Fruit fly (Drosophila melanogaster) whole organism, embryonic: ENCODE data around the gene VhaAC39-1.

ENCODE experiments used
- Atf6 ChIP-seq: fragments of 200-800 bp; sonication (Bioruptor generic); IDR thresholded peaks from 2 replicates; pipeline ENCODE4 v1.3.6; 2022; ENCODE audit warnings: missing biosample characterization, missing genetic modification characterization
- CG1024 ChIP-seq: fragments of 200-800 bp; sonication (Bioruptor generic); IDR thresholded peaks from 2 replicates; pipeline ENCODE4 v1.3.6; 2022; ENCODE audit warnings: missing biosample characterization, missing genetic modification characterization
- CG10431 ChIP-seq: fragments of 200-800 bp; sonication (Bioruptor generic); optimal IDR thresholded peaks from 3 replicates; lab custom pipeline; 2018; ENCODE audit warnings: missing biosample characterization, mild to moderate bottlenecking, missing genetic modification characterization
- CG10543 ChIP-seq: fragments of 200-800 bp; sonication (Bioruptor generic); optimal IDR thresholded peaks from 3 replicates; lab custom pipeline; 2017; ENCODE audit warnings: missing biosample characterization, mild to moderate bottlenecking, missing genetic modification characterization, moderate library complexity
- CG12659 ChIP-seq: fragments of 200-800 bp; sonication (Bioruptor generic); optimal IDR thresholded peaks from 3 replicates; lab custom pipeline; 2017; ENCODE audit warnings: mild to moderate bottlenecking, missing biosample characterization, missing genetic modification reagents, missing genetic modification characterization
- CG12769 ChIP-seq: fragments of 200-800 bp; sonication (Bioruptor generic); optimal IDR thresholded peaks from 2 replicates; lab custom pipeline; 2019; ENCODE audit warnings: missing biosample characterization, mild to moderate bottlenecking, missing genetic modification characterization, moderate library complexity
- CG13775 ChIP-seq: fragments of 200-800 bp; sonication (Bioruptor generic); optimal IDR thresholded peaks from 3 replicates; lab custom pipeline; 2017; ENCODE audit warnings: missing biosample characterization, mild to moderate bottlenecking, missing genetic modification characterization
- CG14050 ChIP-seq: fragments of 200-800 bp; sonication (Bioruptor generic); IDR thresholded peaks from 3 replicates; pipeline ENCODE4 v1.3.6; 2022; ENCODE audit warnings: missing biosample characterization, missing genetic modification characterization
- CG15011 ChIP-seq: fragments of 200-800 bp; sonication (Bioruptor generic); optimal IDR thresholded peaks from 3 replicates; lab custom pipeline; 2018; ENCODE audit warnings: missing biosample characterization, mild to moderate bottlenecking, missing genetic modification characterization
- CG1529 ChIP-seq: fragments of 200-800 bp; sonication (Bioruptor generic); optimal IDR thresholded peaks from 3 replicates; lab custom pipeline; 2018; ENCODE audit warnings: missing biosample characterization, missing genetic modification characterization
- CG16815 ChIP-seq: fragments of 200-800 bp; sonication (Bioruptor generic); optimal IDR thresholded peaks from 3 replicates; lab custom pipeline; 2017; ENCODE audit warnings: missing biosample characterization, mild to moderate bottlenecking, missing genetic modification characterization
- CG16863 ChIP-seq: fragments of 200-800 bp; sonication (Bioruptor generic); optimal IDR thresholded peaks from 3 replicates; lab custom pipeline; 2016; ENCODE audit warnings: missing biosample characterization, missing genetic modification characterization
- CG18011 ChIP-seq: fragments of 200-800 bp; sonication (Bioruptor generic); optimal IDR thresholded peaks from 2 replicates; lab custom pipeline; 2017; ENCODE audit warnings: missing biosample characterization, missing genetic modification characterization, mild to moderate bottlenecking, moderate library complexity, missing genotype
- CG2712 ChIP-seq: fragments of 200-800 bp; optimal IDR thresholded peaks from 3 replicates; lab custom pipeline; 2019; ENCODE audit warnings: missing biosample characterization, mild to moderate bottlenecking, missing genetic modification characterization, moderate library complexity
- CG32767 ChIP-seq: fragments of 200-800 bp; sonication (Bioruptor generic); IDR thresholded peaks from 2 replicates; pipeline ENCODE4 v1.3.6; 2022; ENCODE audit warnings: missing biosample characterization, missing genetic modification characterization
- CG32772 ChIP-seq: fragments of 200-800 bp; sonication (Bioruptor generic); IDR thresholded peaks from 2 replicates; pipeline ENCODE4 v1.3.6; 2022; ENCODE audit warnings: missing biosample characterization, missing genetic modification characterization
- CG3407 ChIP-seq: fragments of 200-800 bp; sonication (Bioruptor generic); optimal IDR thresholded peaks from 2 replicates; lab custom pipeline; 2018; ENCODE audit warnings: missing biosample characterization, mild to moderate bottlenecking, missing genetic modification characterization
- CG3726 ChIP-seq: fragments of 200-800 bp; sonication (Bioruptor generic); IDR thresholded peaks from 3 replicates; pipeline ENCODE4, ENCODE4 v1.3.6; 2022; ENCODE audit warnings: missing biosample characterization, missing genetic modification characterization
- CG4328 ChIP-seq: fragments of 200-800 bp; sonication (Bioruptor generic); optimal IDR thresholded peaks from 3 replicates; lab custom pipeline; 2017; ENCODE audit warnings: missing biosample characterization, missing genetic modification reagents, missing genetic modification characterization
- CG4617 ChIP-seq: fragments of 200-800 bp; sonication (Bioruptor generic); optimal IDR thresholded peaks from 3 replicates; lab custom pipeline; 2016; ENCODE audit warnings: missing biosample characterization, missing genetic modification characterization, borderline replicate concordance
- CG7556 ChIP-seq: fragments of 200-800 bp; sonication (Bioruptor generic); optimal IDR thresholded peaks from 2 replicates; lab custom pipeline; 2017; ENCODE audit warnings: missing biosample characterization, mild to moderate bottlenecking, missing genetic modification characterization
- CG7987 ChIP-seq: fragments of 200-800 bp; sonication (Bioruptor generic); optimal IDR thresholded peaks from 2 replicates; lab custom pipeline; 2018; ENCODE audit warnings: missing biosample characterization, mild to moderate bottlenecking, missing genetic modification characterization, moderate library complexity
- Dbx ChIP-seq: fragments of 200-800 bp; sonication (Bioruptor generic); IDR thresholded peaks from 3 replicates; pipeline ENCODE4 v1.3.6; 2022; ENCODE audit warnings: missing biosample characterization, missing genetic modification characterization
- Deaf1 ChIP-seq: fragments of 200-800 bp; optimal IDR thresholded peaks from 3 replicates; lab custom pipeline; 2019; ENCODE audit warnings: missing biosample characterization, mild to moderate bottlenecking, missing genetic modification characterization, moderate library complexity
- Dp ChIP-seq: fragments of 200-800 bp; sonication (Bioruptor generic); optimal IDR thresholded peaks from 2 replicates; lab custom pipeline; 2018; ENCODE audit warnings: missing biosample characterization, mild to moderate bottlenecking, missing genetic modification characterization, moderate library complexity
- Hr39 ChIP-seq: fragments of >200 bp; optimal IDR thresholded peaks from 2 replicates; lab custom pipeline; 2017
- Med ChIP-seq: fragments of 200-800 bp; sonication (Bioruptor generic); peaks from one replicate; lab custom pipeline; 2016; ENCODE audit warnings: missing biosample characterization, missing genetic modification characterization, mild to moderate bottlenecking, inconsistent platforms, moderate library complexity
- Nf-YC ChIP-seq: fragments of 200-800 bp; optimal IDR thresholded peaks from 3 replicates; lab custom pipeline; 2019; ENCODE audit warnings: missing biosample characterization, mild to moderate bottlenecking, missing genetic modification characterization, moderate library complexity
- Oli ChIP-seq: fragments of 200-800 bp; sonication (Bioruptor generic); optimal IDR thresholded peaks from 2 replicates; lab custom pipeline; 2018; ENCODE audit warnings: missing biosample characterization, mild to moderate bottlenecking, missing genetic modification characterization, moderate library complexity
- Six4 ChIP-seq: fragments of 200-800 bp; sonication (Bioruptor generic); optimal IDR thresholded peaks from 2 replicates; lab custom pipeline; 2016; ENCODE audit warnings: missing biosample characterization, missing genetic modification characterization
- Sry-β ChIP-seq: fragments of 200-800 bp; sonication (Bioruptor generic); optimal IDR thresholded peaks from 2 replicates; lab custom pipeline; 2018; ENCODE audit warnings: missing biosample characterization, mild to moderate bottlenecking, missing genetic modification characterization, moderate library complexity
- Xbp1 ChIP-seq: fragments of 200-800 bp; sonication (Bioruptor generic); optimal IDR thresholded peaks from 3 replicates; lab custom pipeline; 2016; ENCODE audit warnings: missing biosample characterization, mild to moderate bottlenecking, missing genetic modification characterization
- ase ChIP-seq: fragments of 200-800 bp; sonication (Bioruptor generic); IDR thresholded peaks from 3 replicates; pipeline ENCODE4 v1.3.6; 2022; ENCODE audit warnings: missing biosample characterization, missing genetic modification characterization
- cad ChIP-seq: fragments of >200 bp; optimal IDR thresholded peaks from 2 replicates; lab custom pipeline; 2017; ENCODE audit warnings: missing biosample characterization, missing genetic modification characterization
- chif ChIP-seq, 2 experiments: fragments of 200-800 bp; sonication (Bioruptor generic); optimal IDR thresholded peaks; 3 replicates each; lab custom pipeline; 2016; ENCODE audit warnings: missing biosample characterization in 2 of 2, missing genetic modification characterization in 2 of 2
- chn ChIP-seq: fragments of 200-800 bp; sonication (Bioruptor generic); optimal IDR thresholded peaks from 2 replicates; lab custom pipeline; 2016; ENCODE audit warnings: missing biosample characterization, missing genetic modification characterization
- croc ChIP-seq: fragments of 200-800 bp; sonication (Bioruptor generic); conservative IDR thresholded peaks from 3 replicates; pipeline ENCODE4 v1.3.6; 2022; ENCODE audit warnings: missing biosample characterization, missing genetic modification characterization
- dysf ChIP-seq: fragments of 200-800 bp; sonication (Bioruptor generic); IDR thresholded peaks from 3 replicates; pipeline ENCODE4 v1.3.6; 2022; ENCODE audit warnings: missing biosample characterization, missing genetic modification characterization
- en ChIP-seq: fragments of 200-800 bp; sonication (Bioruptor generic); optimal IDR thresholded peaks from 2 replicates; lab custom pipeline; 2016; ENCODE audit warnings: missing biosample characterization, missing genetic modification characterization
- eve ChIP-seq, 2 experiments: fragments of >200 bp; optimal IDR thresholded peaks; 2 replicates each; lab custom pipeline; 2017; ENCODE audit warnings: missing biosample characterization in 2 of 2, missing genetic modification characterization in 2 of 2
- gce ChIP-seq: fragments of 200-800 bp; sonication (Bioruptor generic); IDR thresholded peaks from 3 replicates; pipeline ENCODE4 v1.3.6; 2022; ENCODE audit warnings: missing biosample characterization, missing genetic modification characterization
- kay ChIP-seq: fragments of 200-800 bp; sonication (Bioruptor generic); optimal IDR thresholded peaks from 2 replicates; lab custom pipeline; 2016; ENCODE audit warnings: missing biosample characterization, missing genetic modification characterization
- lmd ChIP-seq: fragments of 200-800 bp; sonication (Bioruptor generic); IDR thresholded peaks from 2 replicates; pipeline ENCODE4 v1.3.6; 2022; ENCODE audit warnings: missing biosample characterization, missing genetic modification characterization
- p53 ChIP-seq: fragments of 200-800 bp; sonication (Bioruptor generic); optimal IDR thresholded peaks from 2 replicates; lab custom pipeline; 2016; ENCODE audit warnings: missing biosample characterization, missing genetic modification characterization
- run ChIP-seq: fragments of 200-800 bp; sonication (Bioruptor generic); optimal IDR thresholded peaks from 3 replicates; lab custom pipeline; 2018; ENCODE audit warnings: missing biosample characterization, mild to moderate bottlenecking, missing genetic modification characterization
- schlank ChIP-seq: fragments of 200-800 bp; sonication (Bioruptor generic); optimal IDR thresholded peaks from 2 replicates; lab custom pipeline; 2018; ENCODE audit warnings: missing biosample characterization, mild to moderate bottlenecking, missing genetic modification characterization
- sna ChIP-seq: fragments of 200-800 bp; sonication (Bioruptor generic); IDR thresholded peaks from 2 replicates; pipeline ENCODE4 v1.3.6; 2022; ENCODE audit warnings: missing biosample characterization, missing genetic modification characterization; ENCODE audit not compliant: partially characterized antibody
- tap ChIP-seq: fragments of 200-800 bp; optimal IDR thresholded peaks from 3 replicates; lab custom pipeline; 2019; ENCODE audit warnings: missing biosample characterization, mild to moderate bottlenecking, missing genetic modification characterization, moderate library complexity
- tin ChIP-seq: fragments of 200-800 bp; sonication (Bioruptor generic); optimal IDR thresholded peaks from 3 replicates; lab custom pipeline; 2016; ENCODE audit warnings: missing biosample characterization, missing genetic modification characterization
- unc-4 ChIP-seq: fragments of 200-800 bp; sonication (Bioruptor generic); IDR thresholded peaks from 2 replicates; pipeline ENCODE4 v1.3.6; 2022; ENCODE audit warnings: missing biosample characterization, missing genetic modification characterization; ENCODE audit not compliant: partially characterized antibody
- zf30C ChIP-seq: fragments of 200-800 bp; sonication (Bioruptor generic); optimal IDR thresholded peaks from 3 replicates; lab custom pipeline; 2018; ENCODE audit warnings: missing biosample characterization, mild to moderate bottlenecking, missing genetic modification characterization

VhaAC39-1 gene

DNA sequence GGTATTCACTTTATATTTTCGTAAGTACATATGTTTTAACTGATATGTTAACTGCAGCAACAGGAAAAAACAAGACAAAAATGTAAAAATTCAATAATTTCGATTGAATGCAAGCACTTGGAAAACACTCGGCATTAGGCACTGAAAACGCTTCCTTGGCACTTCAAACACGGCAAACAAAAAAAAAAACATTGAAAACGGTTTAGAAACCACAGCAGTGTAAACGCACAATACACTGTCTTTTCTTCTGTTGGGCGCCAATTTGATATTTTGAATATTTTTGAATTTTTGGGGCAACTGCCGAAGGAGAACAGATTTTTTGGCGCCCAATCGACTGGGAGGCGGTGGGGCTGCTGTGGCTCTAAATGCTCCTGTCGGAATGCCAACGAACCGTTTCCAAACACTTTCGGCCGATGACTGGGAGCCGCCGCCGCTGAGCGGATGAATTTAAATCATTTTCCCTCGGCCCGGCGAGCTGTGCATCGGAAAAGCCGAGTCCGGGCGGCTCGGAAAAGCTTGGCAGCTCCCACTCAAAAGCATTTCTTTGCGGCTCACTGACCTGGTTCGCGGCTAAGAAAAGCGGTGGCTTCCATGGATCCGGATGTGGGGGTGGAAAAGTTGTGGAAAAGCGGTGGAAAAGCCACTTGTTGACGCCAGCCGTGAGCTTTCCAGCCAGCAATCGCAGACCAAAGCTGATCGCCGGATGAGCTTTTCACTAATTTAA, 50.1 kb downstream of the VhaAC39-1 start, which contains the start of gene CG42541 (continued):
- TF ChIP-seq Hr39 (lab: Kevin White, UChicago) (no peak), Xbp1 (GFP tag; lab: Kevin White, UChicago) (no peak), CG7987 (GFP tag; lab: Kevin White, UChicago) (no peak), Med (GFP tag; lab: Kevin White, UChicago) (peak; percentile 68), tin (GFP tag; lab: Kevin White, UChicago) (no peak), Dbx (GFP tag; lab: Robert Waterston, UW) (no peak), schlank (tag; lab: Kevin White, UChicago) (no peak), CG18011 (peak; percentile 56), gce (GFP tag; lab: Robert Waterston, UW) (no peak), CG10431 (no peak), Six4 (GFP tag; lab: Kevin White, UChicago) (no peak), dysf (GFP tag; lab: Robert Waterston, UW) (no peak), Dp (GFP tag; lab: Kevin White, UChicago) (peak; percentile 1), CG32772 (GFP tag; lab: Robert Waterston, UW) (no peak), tap (tag; lab: Kevin White, UChicago) (no peak), CG12659 (no peak), chif (GFP tag; optimal IDR thresholded peaks at IDR 0.05; lab: Kevin White, UChicago) (no peak), CG12769 (no peak), CG15011 (GFP tag; lab: Kevin White, UChicago) (no peak), CG1024 (no peak), p53 (no peak), CG4328 (GFP tag; lab: Kevin White, UChicago) (no peak), Sry-β (GFP tag; lab: Kevin White, UChicago) (no peak), unc-4 (GFP tag; lab: Robert Waterston, UW) (0 out of 2 replicates have a peak, but pooled peaks have one; percentile 23), Deaf1 (tag; lab: Kevin White, UChicago) (peak; percentile 97), CG32767 (GFP tag; lab: Robert Waterston, UW) (no peak), CG1529 (GFP tag; lab: Kevin White, UChicago) (no peak), kay (GFP tag; lab: Kevin White, UChicago) (no peak), cad (GFP tag; lab: Kevin White, UChicago) (no peak)
- TF ChIP-seq, all 482 proteins: peak for 11

DNA sequence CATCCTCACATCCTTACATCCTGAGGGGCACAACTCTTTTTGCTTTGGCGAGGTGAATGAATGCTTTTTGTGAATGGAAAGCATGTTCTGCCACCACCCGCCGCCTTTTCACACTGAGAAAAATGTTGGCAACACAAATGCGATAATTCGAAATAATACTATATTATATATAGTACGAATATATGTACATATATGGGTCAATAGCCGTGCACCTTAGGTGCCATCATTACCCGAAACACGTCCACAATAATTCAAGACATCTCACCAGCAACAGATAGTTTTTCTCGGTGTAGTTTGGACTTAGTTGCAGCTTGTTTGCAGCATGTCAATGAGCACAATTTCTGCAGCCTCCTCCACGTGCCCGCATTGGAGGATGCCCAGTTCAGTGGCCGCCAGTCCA, 51.1 kb downstream of the VhaAC39-1 start:
- no peak for TF ChIP-seq CG14050
- TF ChIP-seq Atf6: no peak
- no peak for TF ChIP-seq CG16815
- no peak for TF ChIP-seq schlank (tag; lab: Kevin White, UChicago)
- TF ChIP-seq croc (GFP tag; lab: Robert Waterston, UW): no peak
- no peak for TF ChIP-seq chn (GFP tag; lab: Kevin White, UChicago)
- no peak for TF ChIP-seq zf30C
- TF ChIP-seq CG7556: no peak
- TF ChIP-seq CG4617 (GFP tag; lab: Kevin White, UChicago): no peak
- no peak for TF ChIP-seq CG3407 (GFP tag; lab: Kevin White, UChicago)
- TF ChIP-seq run: no peak
- TF ChIP-seq CG13775 (GFP tag; lab: Kevin White, UChicago): no peak
- TF ChIP-seq CG2712 (tag; lab: Kevin White, UChicago): peak; percentile 32
- TF ChIP-seq Oli: peak; percentile 39
- no peak for TF ChIP-seq sna (GFP tag; lab: Robert Waterston, UW)
- TF ChIP-seq CG16863 (GFP tag; lab: Kevin White, UChicago): no peak
- no peak for TF ChIP-seq CG3726 (GFP tag; lab: Robert Waterston, UW)
- TF ChIP-seq CG10543 (GFP tag; lab: Kevin White, UChicago): no peak
- no peak for TF ChIP-seq eve (GFP tag; optimal IDR thresholded peaks at IDR 0.05; lab: Kevin White, UChicago)
- TF ChIP-seq lmd: 0 out of 2 replicates have a peak, but pooled peaks have one; percentile 15
- TF ChIP-seq Nf-YC (tag; lab: Kevin White, UChicago): no peak
- no peak for TF ChIP-seq ase
- TF ChIP-seq en (GFP tag; lab: Kevin White, UChicago): no peak
